Fruit fly (Drosophila melanogaster) whole organism, prepupa: ENCODE data around the gene CG46307.
A peak's percentile ranks its signal among the peaks of the same experiment; 100 is the strongest.

Experiments
- CG10631 ChIP-seq: fragments of 200-800 bp; sonication (Bioruptor generic); optimal IDR thresholded peaks from 2 replicates; lab custom pipeline; 2016; ENCODE audit warnings: missing biosample characterization, missing genetic modification characterization
- CG11294 ChIP-seq: fragments of 200-800 bp; sonication (Bioruptor generic); IDR thresholded peaks from 2 replicates; pipeline ENCODE4 v1.3.6; 2022; ENCODE audit warnings: missing biosample characterization, missing genetic modification characterization
- CG11762 ChIP-seq: fragments of 200-800 bp; sonication (Bioruptor generic); optimal IDR thresholded peaks from 3 replicates; lab custom pipeline; 2016; ENCODE audit warnings: missing biosample characterization, missing genetic modification characterization; ENCODE audit not compliant: insufficient read depth
- CG15336 ChIP-seq: fragments of 200-800 bp; sonication (Bioruptor generic); IDR thresholded peaks from 2 replicates; pipeline ENCODE4 v1.3.6; 2022; ENCODE audit warnings: missing biosample characterization, missing genetic modification characterization
- CG1621 ChIP-seq: fragments of 200-800 bp; sonication (Bioruptor generic); optimal IDR thresholded peaks from 3 replicates; lab custom pipeline; 2018; ENCODE audit warnings: missing biosample characterization, mild to moderate bottlenecking, missing genetic modification characterization
- CG32006 ChIP-seq: fragments of 200-800 bp; sonication (Bioruptor generic); optimal IDR thresholded peaks from 3 replicates; lab custom pipeline; 2017; ENCODE audit warnings: missing biosample characterization, mild to moderate bottlenecking, missing genetic modification characterization
- CG3919 ChIP-seq: fragments of 200-800 bp; sonication (Bioruptor generic); optimal IDR thresholded peaks from 3 replicates; lab custom pipeline; 2016; ENCODE audit warnings: missing biosample characterization, missing genetic modification characterization
- CG4318 ChIP-seq: fragments of 200-800 bp; sonication (Bioruptor generic); optimal IDR thresholded peaks from 3 replicates; lab custom pipeline; 2017; ENCODE audit warnings: missing biosample characterization, mild to moderate bottlenecking, missing genetic modification characterization
- CG6276 ChIP-seq: fragments of 200-800 bp; sonication (Bioruptor generic); optimal IDR thresholded peaks from 2 replicates; lab custom pipeline; 2017; ENCODE audit warnings: missing biosample characterization, mild to moderate bottlenecking, missing genetic modification characterization
- CG6808 ChIP-seq: fragments of 200-800 bp; sonication (Bioruptor generic); optimal IDR thresholded peaks from 3 replicates; lab custom pipeline; 2017; ENCODE audit warnings: missing biosample characterization, missing genetic modification characterization, mild to moderate bottlenecking, moderate library complexity, missing genetic modification reagents
- Eip78C ChIP-seq: fragments of 200-800 bp; sonication (Bioruptor generic); peaks from one replicate; lab custom pipeline; 2016; ENCODE audit warnings: missing biosample characterization, missing genetic modification characterization
- Eip93F ChIP-seq: fragments of 200-800 bp; sonication (Bioruptor generic); optimal IDR thresholded peaks from 2 replicates; lab custom pipeline; 2016; ENCODE audit warnings: missing biosample characterization, mild to moderate bottlenecking, missing genetic modification characterization
- Gug ChIP-seq: fragments of 200-800 bp; sonication (Bioruptor generic); IDR thresholded peaks from 2 replicates; pipeline ENCODE4 v1.3.6; 2022; ENCODE audit warnings: missing biosample characterization, missing genetic modification characterization
- Hr38 ChIP-seq: sonication (Bioruptor generic); optimal IDR thresholded peaks from 2 replicates; lab custom pipeline; 2016; ENCODE audit warnings: missing biosample characterization, missing genetic modification characterization
- Hr4 ChIP-seq: fragments of 200-800 bp; sonication (Bioruptor generic); optimal IDR thresholded peaks from 3 replicates; lab custom pipeline; 2016; ENCODE audit warnings: missing biosample characterization, missing genetic modification characterization
- Lpt ChIP-seq: fragments of 200-800 bp; sonication (Bioruptor generic); optimal IDR thresholded peaks from 3 replicates; lab custom pipeline; 2016; ENCODE audit warnings: missing biosample characterization, missing genetic modification characterization
- Met ChIP-seq: fragments of 200-800 bp; sonication (Bioruptor generic); optimal IDR thresholded peaks from 3 replicates; lab custom pipeline; 2016; ENCODE audit warnings: missing biosample characterization, missing genetic modification characterization
- OdsH ChIP-seq: fragments of 200-800 bp; sonication (Bioruptor generic); optimal IDR thresholded peaks from 3 replicates; lab custom pipeline; 2016; ENCODE audit warnings: missing biosample characterization, missing genetic modification characterization
- Sox102F ChIP-seq: fragments of 200-800 bp; sonication (Bioruptor generic); optimal IDR thresholded peaks from 2 replicates; lab custom pipeline; 2016; ENCODE audit warnings: missing biosample characterization, mild to moderate bottlenecking, missing genetic modification characterization
- acj6 ChIP-seq: fragments of 200-800 bp; sonication (Bioruptor generic); optimal IDR thresholded peaks from 3 replicates; lab custom pipeline; 2016; ENCODE audit warnings: missing biosample characterization, missing genetic modification characterization
- cyc ChIP-seq: fragments of 200-800 bp; sonication (Bioruptor generic); optimal IDR thresholded peaks from 3 replicates; lab custom pipeline; 2016; ENCODE audit warnings: missing biosample characterization, missing genetic modification characterization
- dac ChIP-seq: fragments of 200-800 bp; sonication (Bioruptor generic); optimal IDR thresholded peaks from 2 replicates; lab custom pipeline; 2017; ENCODE audit warnings: missing biosample characterization, mild to moderate bottlenecking, missing genetic modification characterization
- dsx ChIP-seq: fragments of 200-800 bp; optimal IDR thresholded peaks from 3 replicates; lab custom pipeline; 2019; ENCODE audit warnings: missing biosample characterization, mild to moderate bottlenecking, missing genetic modification characterization, moderate library complexity; ENCODE audit not compliant: poor library complexity, severe bottlenecking
- eg ChIP-seq: fragments of 200-800 bp; sonication (Bioruptor generic); IDR thresholded peaks from 3 replicates; pipeline ENCODE4 v1.3.6; 2022; ENCODE audit warnings: missing biosample characterization, missing genetic modification characterization
- esn ChIP-seq: fragments of 200-800 bp; sonication (Bioruptor generic); optimal IDR thresholded peaks from 2 replicates; lab custom pipeline; 2016; ENCODE audit warnings: missing biosample characterization, mild to moderate bottlenecking, missing genetic modification characterization, moderate library complexity
- fd59A ChIP-seq: fragments of 200-800 bp; sonication (Bioruptor generic); optimal IDR thresholded peaks from 2 replicates; lab custom pipeline; 2017; ENCODE audit warnings: missing biosample characterization, mild to moderate bottlenecking, missing genetic modification characterization, missing genetic modification reagents
- fd85E ChIP-seq: fragments of 200-800 bp; sonication (Bioruptor generic); optimal IDR thresholded peaks from 3 replicates; lab custom pipeline; 2016; ENCODE audit warnings: missing biosample characterization, missing genetic modification characterization
- fkh ChIP-seq: fragments of 200-800 bp; sonication (Bioruptor generic); optimal IDR thresholded peaks from 3 replicates; lab custom pipeline; 2017; ENCODE audit warnings: missing biosample characterization, mild to moderate bottlenecking, missing genetic modification characterization, moderate library complexity
- net ChIP-seq: fragments of 200-800 bp; sonication (Bioruptor generic); optimal IDR thresholded peaks from 3 replicates; lab custom pipeline; 2016; ENCODE audit warnings: missing biosample characterization, missing genetic modification characterization
- pdm3 ChIP-seq: fragments of 200-800 bp; sonication (Bioruptor generic); optimal IDR thresholded peaks from 3 replicates; lab custom pipeline; 2016; ENCODE audit warnings: missing biosample characterization, missing genetic modification characterization
- salr ChIP-seq, 2 experiments: fragments of 200-800 bp; sonication (Bioruptor generic); optimal IDR thresholded peaks; 3 replicates each; lab custom pipeline; 2016 to 2018; ENCODE audit warnings: missing biosample characterization in 2 of 2, missing genetic modification characterization in 2 of 2, mild to moderate bottlenecking in 1 of 2
- ss ChIP-seq, 2 experiments: fragments of 200-800 bp; sonication (Bioruptor generic); optimal IDR thresholded peaks; 2 replicates in 1 of 2; 3 replicates in 1 of 2; lab custom pipeline; 2017 to 2018; ENCODE audit warnings: mild to moderate bottlenecking in 2 of 2, missing biosample characterization in 2 of 2, missing genetic modification characterization in 2 of 2, moderate library complexity in 1 of 2
- svp ChIP-seq: fragments of 200-800 bp; sonication (Bioruptor generic); peaks from one replicate; lab custom pipeline; 2016; ENCODE audit warnings: missing biosample characterization, missing genetic modification characterization
- vri ChIP-seq: fragments of 200-800 bp; sonication (Bioruptor generic); optimal IDR thresholded peaks from 3 replicates; lab custom pipeline; 2016; ENCODE audit warnings: missing biosample characterization, mild to moderate bottlenecking, missing genetic modification characterization

The CG46307 gene

dm6 chr2L:21104326-21104725 is at the start of gene CG46307, which contains the start of gene Nhe2:
Gene CG46307 (plus strand): TSS chr2L:21104568.
Gene Nhe2 (plus strand): TSS chr2L:21104568.
- no peak for TF ChIP-seq Hr38 (GFP tag; lab: Kevin White, UChicago)
- no peak for TF ChIP-seq salr (GFP tag; optimal IDR thresholded peaks at IDR 0.05; lab: Kevin White, UChicago)
- TF ChIP-seq net: no peak
- peak; percentile 23 for TF ChIP-seq esn
- no peak for TF ChIP-seq Eip93F (GFP tag; lab: Kevin White, UChicago)
- TF ChIP-seq Eip78C: peak; percentile 14
- no peak for TF ChIP-seq fd85E (GFP tag; lab: Kevin White, UChicago)
- no peak for TF ChIP-seq eg (GFP tag; lab: Robert Waterston, UW)
- no peak for TF ChIP-seq CG15336 (GFP tag; lab: Robert Waterston, UW)
- no peak for TF ChIP-seq CG6808 (GFP tag; lab: Kevin White, UChicago)
- no peak for TF ChIP-seq CG10631 (GFP tag; lab: Kevin White, UChicago)
- TF ChIP-seq acj6 (GFP tag; lab: Kevin White, UChicago): no peak

dm6 chr2L:21061591-21061990 is 42.8 kb upstream of the CG46307 start:
- TF ChIP-seq ss (GFP tag; optimal IDR thresholded peaks at IDR 0.05; lab: Kevin White, UChicago) (peak in 1 of 2 experiments; percentile 63), cyc (GFP tag; lab: Kevin White, UChicago) (no peak), OdsH (GFP tag; lab: Kevin White, UChicago) (no peak), CG3919 (GFP tag; lab: Kevin White, UChicago) (no peak), dsx (GFP tag; lab: Kevin White, UChicago) (peak; percentile 67), salr (GFP tag; optimal IDR thresholded peaks at IDR 0.05; lab: Kevin White, UChicago) (peak in 1 of 2 experiments; percentile 53)

dm6 chr2L:21062611-21063010 is 41.8 kb upstream of the CG46307 start:
- TF ChIP-seq CG3919 (GFP tag; lab: Kevin White, UChicago) (no peak), fd59A (GFP tag; lab: Kevin White, UChicago) (no peak), vri (no peak), net (no peak), CG6808 (GFP tag; lab: Kevin White, UChicago) (no peak), fkh (peak; percentile 33), eg (GFP tag; lab: Robert Waterston, UW) (no peak)
- TF ChIP-seq, all 60 proteins: peak for 1

dm6 chr2L:21065889-21066288 is 38.5 kb upstream of the CG46307 start:
- TF ChIP-seq CG15336 (GFP tag; lab: Robert Waterston, UW): peak; percentile 28; the same call in 1 of the 2 replicates
- TF ChIP-seq dac (GFP tag; lab: Kevin White, UChicago): peak; percentile 3
- TF ChIP-seq Met (GFP tag; lab: Kevin White, UChicago): no peak
- TF ChIP-seq Gug (GFP tag; lab: Robert Waterston, UW): peak; percentile 56
- TF ChIP-seq CG11294: peak; percentile 45; the same call in 1 of the 2 replicates
- TF ChIP-seq CG11762: no peak
- peak; percentile 78 for TF ChIP-seq eg (GFP tag; lab: Robert Waterston, UW)
- TF ChIP-seq pdm3 (GFP tag; lab: Kevin White, UChicago): peak; percentile 16
- TF ChIP-seq CG4318: peak; percentile 25
- TF ChIP-seq svp (GFP tag; lab: Kevin White, UChicago): peak; percentile 19
- TF ChIP-seq Sox102F (GFP tag; lab: Kevin White, UChicago): no peak
- TF ChIP-seq Hr4 (GFP tag; lab: Kevin White, UChicago): peak; percentile 47
- peak; percentile 62 for TF ChIP-seq CG32006 (GFP tag; lab: Kevin White, UChicago)
- TF ChIP-seq CG6276: peak; percentile 42
- TF ChIP-seq CG3919 (GFP tag; lab: Kevin White, UChicago): peak; percentile 2
- no peak for TF ChIP-seq CG1621 (tag; lab: Kevin White, UChicago)
- peak; percentile 19 for TF ChIP-seq Lpt
